Worm (Caenorhabditis elegans) whole organism, early embryonic: Measurements from ENCODE around the gene K08D10.14.
"Not testable (repeated sequence)": the region's sequence is repeated elsewhere in the genome, so short reads cannot be mapped to it uniquely, and the experiment has no call there.

Source experiments
- B0310.2 ChIP-seq: sonication (generic microtip); optimal IDR thresholded peaks from 2 replicates; lab custom pipeline; 2016; ENCODE audit warnings: mild to moderate bottlenecking, missing genetic modification characterization, missing compliant biosample characterization
- F13C5.2 ChIP-seq: sonication (generic microtip); optimal IDR thresholded peaks from 2 replicates; lab custom pipeline; 2017; ENCODE audit warnings: mild to moderate bottlenecking, missing genetic modification characterization, inconsistent platforms, missing compliant biosample characterization
- aly-1 ChIP-seq: sonication (generic microtip); optimal IDR thresholded peaks from 2 replicates; lab custom pipeline; 2016; ENCODE audit warnings: missing genetic modification characterization, missing compliant biosample characterization
- ama-1 ChIP-seq: fragments of 150-350 bp; optimal IDR thresholded peaks from 2 replicates; lab custom pipeline; 2014
- ceh-13 ChIP-seq: fragments of 200-800 bp; sonication (Bioruptor generic); optimal IDR thresholded peaks from 2 replicates; lab custom pipeline; 2018; ENCODE audit warnings: mild to moderate bottlenecking, missing genetic modification characterization, missing compliant biosample characterization
- ceh-36 ChIP-seq: sonication (generic microtip); optimal IDR thresholded peaks from 2 replicates; lab custom pipeline; 2016; ENCODE audit warnings: missing genetic modification characterization, inconsistent platforms, missing compliant biosample characterization
- ets-7 ChIP-seq: sonication (generic microtip); optimal IDR thresholded peaks from 2 replicates; lab custom pipeline; 2016; ENCODE audit warnings: missing genotype, missing genetic modification characterization, missing compliant biosample characterization
- flt-1 ChIP-seq: fragments of 200-800 bp; sonication (Bioruptor generic); IDR thresholded peaks from 2 replicates; pipeline ENCODE4 v1.3.6; 2022; ENCODE audit warnings: missing genetic modification characterization, missing compliant biosample characterization
- hmbx-1 ChIP-seq: sonication (generic microtip); optimal IDR thresholded peaks from 2 replicates; lab custom pipeline; 2016; ENCODE audit warnings: mild to moderate bottlenecking, missing genetic modification characterization, missing compliant biosample characterization
- hmg-4 ChIP-seq: fragments of 200-800 bp; sonication (Bioruptor generic); optimal IDR thresholded peaks from 2 replicates; lab custom pipeline; 2018; ENCODE audit warnings: mild to moderate bottlenecking, missing genetic modification characterization, missing compliant biosample characterization
- hnd-1 ChIP-seq: sonication (generic microtip); optimal IDR thresholded peaks from 2 replicates; lab custom pipeline; 2016; ENCODE audit warnings: missing genetic modification characterization, missing compliant biosample characterization
- pes-1 ChIP-seq: fragments of 200-800 bp; sonication (Bioruptor generic); IDR thresholded peaks from 2 replicates; pipeline ENCODE4 v1.3.6; 2022; ENCODE audit warnings: missing genetic modification reagents, missing genetic modification characterization, missing compliant biosample characterization
- scrt-1 ChIP-seq: fragments of 200-800 bp; sonication (Bioruptor generic); IDR thresholded peaks from 2 replicates; pipeline ENCODE4 v1.3.6; 2022; ENCODE audit warnings: missing genetic modification characterization, missing compliant biosample characterization
- sea-1 ChIP-seq: fragments of 200-800 bp; sonication (Bioruptor generic); conservative IDR thresholded peaks from 2 replicates; pipeline ENCODE4 v1.3.6; 2022; ENCODE audit warnings: missing genetic modification characterization, missing compliant biosample characterization
- tbx-11 ChIP-seq: fragments of 200-800 bp; sonication (Bioruptor generic); IDR thresholded peaks from 2 replicates; pipeline ENCODE4 v1.3.6; 2022; ENCODE audit warnings: missing genetic modification characterization, missing compliant biosample characterization
- tbx-37 ChIP-seq: fragments of 200-800 bp; sonication (Bioruptor generic); conservative IDR thresholded peaks from 2 replicates; pipeline ENCODE4 v1.3.6; 2022; ENCODE audit warnings: missing genetic modification reagents, missing genetic modification characterization, missing compliant biosample characterization
- tra-4 ChIP-seq: sonication (generic microtip); optimal IDR thresholded peaks from 2 replicates; lab custom pipeline; 2017; ENCODE audit warnings: missing genetic modification characterization, missing compliant biosample characterization

K08D10.14 gene

ce11 chrIV:4142986-4143385, 11.8 kb upstream of the K08D10.14 start, which contains the start of gene F49F1.12:
TSS of gene F49F1.12 (minus strand) at chrIV:4143086.
- not testable (repeated sequence) for TF ChIP-seq hmbx-1 (tag; lab: Kevin White, UChicago); ceh-13 (GFP tag; lab: Kevin White, UChicago); tbx-37

DNA sequence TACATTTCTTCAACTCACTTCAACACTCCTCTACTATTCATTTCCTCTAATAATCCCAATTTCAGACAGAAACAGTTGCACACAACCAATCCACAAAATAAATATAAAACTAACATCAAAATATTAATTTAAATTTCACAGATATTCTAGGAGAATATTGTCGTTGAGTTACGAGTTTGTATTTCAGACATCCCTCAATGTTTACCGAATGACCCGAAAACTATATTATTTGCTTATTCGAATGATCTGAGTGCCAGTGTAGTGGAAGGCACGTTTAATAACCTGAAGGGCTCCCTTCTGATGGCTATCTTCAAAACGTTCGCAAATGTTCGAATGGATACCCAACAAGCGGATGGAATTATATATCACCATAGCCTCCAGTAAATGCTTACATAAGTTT, 10.0 kb upstream of the K08D10.14 start, which contains the start of gene R07C12.3:
Gene R07C12.3 (plus strand): TSS at position 301 of the 400 bp plus-strand sequence.
- no peak for TF ChIP-seq scrt-1 (GFP tag; lab: Robert Waterston, UW)
- no peak for TF ChIP-seq ceh-13 (GFP tag; lab: Kevin White, UChicago)
- TF ChIP-seq ets-7 (tag; lab: Kevin White, UChicago): no peak
- no peak for TF ChIP-seq ama-1 (lab: Kevin White, UChicago)
- no peak for TF ChIP-seq tbx-37
- no peak for TF ChIP-seq hmbx-1 (tag; lab: Kevin White, UChicago)
- no peak for TF ChIP-seq hmg-4 (GFP tag; lab: Kevin White, UChicago)
- no peak for TF ChIP-seq sea-1 (GFP tag; lab: Robert Waterston, UW)
- no peak for TF ChIP-seq B0310.2 (tag; lab: Kevin White, UChicago)
- no peak for TF ChIP-seq ceh-36
- TF ChIP-seq F13C5.2: no peak
- TF ChIP-seq tra-4 (tag; lab: Kevin White, UChicago): no peak
- no peak for TF ChIP-seq tbx-11 (GFP tag; lab: Robert Waterston, UW)
- TF ChIP-seq flt-1 (GFP tag; lab: Robert Waterston, UW): no peak
- no peak for TF ChIP-seq hnd-1
- TF ChIP-seq pes-1 (GFP tag; lab: Robert Waterston, UW): no peak
- TF ChIP-seq aly-1 (tag; lab: Kevin White, UChicago): no peak

ce11 chrIV:4147891-4148290, 6.8 kb upstream of the K08D10.14 start:
- TF ChIP-seq hmg-4 (GFP tag; lab: Kevin White, UChicago): no peak
- TF ChIP-seq sea-1 (GFP tag; lab: Robert Waterston, UW): no peak
- TF ChIP-seq ceh-36: no peak
- TF ChIP-seq B0310.2 (tag; lab: Kevin White, UChicago): no peak
- no peak for TF ChIP-seq pes-1 (GFP tag; lab: Robert Waterston, UW)
- no peak for TF ChIP-seq ama-1 (lab: Kevin White, UChicago)
- TF ChIP-seq tra-4 (tag; lab: Kevin White, UChicago): no peak
- TF ChIP-seq ets-7 (tag; lab: Kevin White, UChicago): no peak
- no peak for TF ChIP-seq tbx-37
- TF ChIP-seq aly-1 (tag; lab: Kevin White, UChicago): no peak
- TF ChIP-seq ceh-13 (GFP tag; lab: Kevin White, UChicago): no peak
- no peak for TF ChIP-seq hnd-1
- no peak for TF ChIP-seq hmbx-1 (tag; lab: Kevin White, UChicago)
- TF ChIP-seq scrt-1 (GFP tag; lab: Robert Waterston, UW): no peak
- no peak for TF ChIP-seq tbx-11 (GFP tag; lab: Robert Waterston, UW)
- TF ChIP-seq F13C5.2: no peak
- TF ChIP-seq flt-1 (GFP tag; lab: Robert Waterston, UW): no peak

DNA sequence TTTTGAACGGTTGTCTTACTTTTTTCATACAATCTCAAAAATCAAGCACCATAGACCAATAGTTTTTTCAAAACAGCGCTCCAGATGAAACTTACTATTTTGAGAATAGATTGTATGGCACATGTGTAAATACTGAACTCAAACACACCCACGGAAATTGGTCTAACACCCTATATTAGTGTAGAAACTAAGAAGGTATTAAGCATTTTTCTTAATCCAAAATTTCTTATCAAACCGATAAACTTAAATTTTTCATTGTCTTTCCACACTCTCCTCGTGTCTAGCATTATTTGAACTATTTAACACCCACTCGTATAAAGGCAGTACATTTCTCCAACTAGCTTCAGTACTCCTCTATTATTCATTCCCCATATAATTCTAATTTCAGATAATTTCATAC, 4.6 kb upstream of the K08D10.14 start:
- no peak for TF ChIP-seq F13C5.2
- no peak for TF ChIP-seq tra-4 (tag; lab: Kevin White, UChicago)
- TF ChIP-seq flt-1 (GFP tag; lab: Robert Waterston, UW): no peak
- TF ChIP-seq hmbx-1 (tag; lab: Kevin White, UChicago): no peak
- TF ChIP-seq hmg-4 (GFP tag; lab: Kevin White, UChicago): no peak
- no peak for TF ChIP-seq scrt-1 (GFP tag; lab: Robert Waterston, UW)
- no peak for TF ChIP-seq hnd-1
- TF ChIP-seq pes-1 (GFP tag; lab: Robert Waterston, UW): no peak
- TF ChIP-seq sea-1 (GFP tag; lab: Robert Waterston, UW): no peak
- no peak for TF ChIP-seq aly-1 (tag; lab: Kevin White, UChicago)
- no peak for TF ChIP-seq tbx-37
- TF ChIP-seq ceh-36: no peak
- TF ChIP-seq ets-7 (tag; lab: Kevin White, UChicago): no peak
- TF ChIP-seq B0310.2 (tag; lab: Kevin White, UChicago): no peak
- TF ChIP-seq ceh-13 (GFP tag; lab: Kevin White, UChicago): no peak

- TF ChIP-seq pes-1 (GFP tag; lab: Robert Waterston, UW) (no peak), ceh-13 (GFP tag; lab: Kevin White, UChicago) (no peak), hnd-1 (no peak), tra-4 (tag; lab: Kevin White, UChicago) (no peak), tbx-37 (no peak)
Observed at ce11 chrIV:4152143-4152542, 2.6 kb upstream of the K08D10.14 start, which contains the start of the genes K08D10.10 and R07C12.1. TSS of gene K08D10.10 (plus strand) at chrIV:4152235. TSS of gene R07C12.1 (plus strand) at chrIV:4152456.

DNA sequence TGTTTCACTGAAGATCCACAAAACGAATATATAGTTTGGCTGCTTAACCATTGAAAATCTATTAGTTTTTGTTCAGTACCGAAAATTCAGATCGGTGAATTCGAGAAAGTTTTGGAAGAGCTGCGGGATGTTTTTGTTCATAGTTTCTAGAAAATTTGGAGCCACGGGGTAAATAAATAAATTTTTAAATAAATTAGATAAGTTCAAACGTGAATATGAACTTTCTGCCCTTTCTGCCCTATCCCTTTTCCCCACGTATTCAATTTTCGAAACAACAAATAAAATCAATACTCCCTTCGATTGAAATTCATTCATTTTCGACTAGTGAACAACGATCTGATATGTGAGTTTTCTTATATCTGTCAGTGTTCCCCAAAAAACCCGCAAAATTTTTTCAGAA, 7.4 kb downstream of the K08D10.14 start, which contains the start of gene scrm-5:
Gene scrm-5 (plus strand): TSS at position 301 of the 400 bp plus-strand sequence.
- TF ChIP-seq B0310.2 (tag; lab: Kevin White, UChicago) (no peak), ama-1 (lab: Kevin White, UChicago) (no peak), pes-1 (GFP tag; lab: Robert Waterston, UW) (no peak), sea-1 (GFP tag; lab: Robert Waterston, UW) (no peak), hmg-4 (GFP tag; lab: Kevin White, UChicago) (no peak), tbx-37 (no peak)

- TF ChIP-seq scrt-1 (GFP tag; lab: Robert Waterston, UW): no peak
- TF ChIP-seq ceh-13 (GFP tag; lab: Kevin White, UChicago): no peak
- TF ChIP-seq sea-1 (GFP tag; lab: Robert Waterston, UW): no peak
Observed at ce11 chrIV:4164392-4164791, 9.7 kb downstream of the K08D10.14 start, which contains the start of gene scrm-8. TSS of gene scrm-8 (plus strand) at chrIV:4164692.

- TF ChIP-seq sea-1 (GFP tag; lab: Robert Waterston, UW) (no peak), ceh-36 (no peak), B0310.2 (tag; lab: Kevin White, UChicago) (no peak), aly-1 (tag; lab: Kevin White, UChicago) (no peak), ets-7 (tag; lab: Kevin White, UChicago) (no peak), tbx-11 (GFP tag; lab: Robert Waterston, UW) (no peak), tra-4 (tag; lab: Kevin White, UChicago) (no peak), scrt-1 (GFP tag; lab: Robert Waterston, UW) (no peak), ama-1 (lab: Kevin White, UChicago) (no peak), hmg-4 (GFP tag; lab: Kevin White, UChicago) (no peak), F13C5.2 (no peak), flt-1 (GFP tag; lab: Robert Waterston, UW) (no peak), pes-1 (GFP tag; lab: Robert Waterston, UW) (no peak), tbx-37 (no peak), hnd-1 (no peak), hmbx-1 (tag; lab: Kevin White, UChicago) (no peak), ceh-13 (GFP tag; lab: Kevin White, UChicago) (no peak)
Observed at ce11 chrIV:4167296-4167695, 12.6 kb downstream of the K08D10.14 start.
